Comparison of ENCODE assay signal across 2 fruit fly cellular contexts in the genomic region with DNA sequence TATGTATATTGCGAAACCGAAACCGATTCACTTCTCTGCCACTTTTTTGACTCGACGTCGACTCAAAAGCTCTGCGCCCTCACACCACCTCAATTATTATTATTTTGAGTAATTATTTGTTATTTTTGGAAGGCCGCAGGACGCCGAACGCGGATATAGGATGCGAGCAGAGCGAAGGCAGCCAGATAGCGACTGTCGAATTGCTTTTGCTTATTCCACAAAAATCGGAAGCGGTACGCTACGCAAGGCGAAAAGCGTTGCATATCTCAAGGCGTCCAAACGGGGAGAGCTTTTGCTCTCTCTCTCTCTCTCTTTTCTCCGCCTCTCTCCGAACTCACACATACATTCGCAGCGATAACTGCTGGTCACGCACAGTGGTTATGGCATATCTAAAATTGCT.
TF ChIP-seq lines count a peak whose summit lies in the region.

A gene (minus strand): TSS at position 134 of the 400 bp plus-strand sequence.

- TF ChIP-seq CTCF in whole organism, embryonic (GFP tag; optimal IDR thresholded peaks at IDR 0.05; lab: Kevin White, UChicago) = no peak

TF ChIP-seq in whole organism, embryonic, 481 proteins besides CTCF, POLR2A, EP300 and RAD21 (continues in another document):
- peak; percentile 55 to 63 for TF ChIP-seq Trl (optimal IDR thresholded peaks at IDR 0.05; lab: Kevin White, UChicago)
- TF ChIP-seq Trl (GFP tag; optimal IDR thresholded peaks at IDR 0.05; lab: Kevin White, UChicago) = no peak
- no peak for TF ChIP-seq Awh (GFP tag; IDR thresholded peaks at IDR 0.05; lab: Robert Waterston, UW)
- no peak for TF ChIP-seq Rx (GFP tag; IDR thresholded peaks at IDR 0.05; lab: Robert Waterston, UW)
- no peak for TF ChIP-seq Opbp (GFP tag; IDR thresholded peaks at IDR 0.05; lab: Robert Waterston, UW; ENCODE audit: partially characterized antibody)
- no peak for TF ChIP-seq CG3065 (GFP tag; optimal IDR thresholded peaks at IDR 0.05; lab: Kevin White, UChicago)
- TF ChIP-seq Chrac-16 (GFP tag; optimal IDR thresholded peaks at IDR 0.05; lab: Kevin White, UChicago) = no peak
- TF ChIP-seq Adf1 (GFP tag; IDR thresholded peaks at IDR 0.05; lab: Robert Waterston, UW) = peak; percentile 45; the same call in 1 of the 2 replicates
- no peak for TF ChIP-seq croc (GFP tag; conservative IDR thresholded peaks at IDR 0.05; lab: Robert Waterston, UW)
- no peak for TF ChIP-seq CG11456 (GFP tag; IDR thresholded peaks at IDR 0.05; lab: Robert Waterston, UW)
- no peak for TF ChIP-seq Atf-2 (GFP tag; optimal IDR thresholded peaks at IDR 0.05; lab: Kevin White, UChicago)
- TF ChIP-seq pnt (GFP tag; optimal IDR thresholded peaks at IDR 0.05; lab: Kevin White, UChicago) = no peak
- TF ChIP-seq CG34422 (GFP tag; IDR thresholded peaks at IDR 0.05; lab: Robert Waterston, UW) = 0 out of 3 replicates have a peak, but pooled peaks have one; percentile 19
- TF ChIP-seq Atf3 (GFP tag; optimal IDR thresholded peaks at IDR 0.05; lab: Kevin White, UChicago) = no peak
- no peak for TF ChIP-seq CG9727 (GFP tag; optimal IDR thresholded peaks at IDR 0.05; lab: Kevin White, UChicago)
- no peak for TF ChIP-seq ap (GFP tag; IDR thresholded peaks at IDR 0.05; lab: Robert Waterston, UW)
- no peak for TF ChIP-seq emc (GFP tag; optimal IDR thresholded peaks at IDR 0.05; lab: Kevin White, UChicago)
- peak; percentile 35 for TF ChIP-seq Deaf1 (tag; optimal IDR thresholded peaks at IDR 0.05; lab: Kevin White, UChicago)
- TF ChIP-seq h (optimal IDR thresholded peaks at IDR 0.05; lab: Kevin White, UChicago) = no peak
- TF ChIP-seq Med (GFP tag; lab: Kevin White, UChicago) = peak; percentile 1
- TF ChIP-seq CG17385 (GFP tag; optimal IDR thresholded peaks at IDR 0.05; lab: Kevin White, UChicago) = no peak
- TF ChIP-seq CG8290 (GFP tag; optimal IDR thresholded peaks at IDR 0.05; lab: Kevin White, UChicago) = peak; percentile 71
- TF ChIP-seq CG8290 (tag; optimal IDR thresholded peaks at IDR 0.05; lab: Kevin White, UChicago) = peak in 1 of 2 experiments; percentile 81
- TF ChIP-seq CoRest (tag; optimal IDR thresholded peaks at IDR 0.05; lab: Kevin White, UChicago) = no peak
- TF ChIP-seq CG13894 (tag; optimal IDR thresholded peaks at IDR 0.05; lab: Kevin White, UChicago) = peak; percentile 69
- TF ChIP-seq z (GFP tag; IDR thresholded peaks at IDR 0.05; lab: Robert Waterston, UW) = peak; percentile 73
- no peak for TF ChIP-seq CG2202 (tag; optimal IDR thresholded peaks at IDR 0.05; lab: Kevin White, UChicago)
- no peak for TF ChIP-seq Oli (tag; optimal IDR thresholded peaks at IDR 0.05; lab: Kevin White, UChicago)
- TF ChIP-seq BEAF-32 (GFP tag; optimal IDR thresholded peaks at IDR 0.05; lab: Kevin White, UChicago) = no peak
- no peak for TF ChIP-seq zfh2 (GFP tag; optimal IDR thresholded peaks at IDR 0.05; lab: Kevin White, UChicago)
- TF ChIP-seq Fer1 (GFP tag; optimal IDR thresholded peaks at IDR 0.05; lab: Kevin White, UChicago) = peak; percentile 1
- no peak for TF ChIP-seq Spps (tag; optimal IDR thresholded peaks at IDR 0.05; lab: Kevin White, UChicago)
- no peak for TF ChIP-seq toy (GFP tag; IDR thresholded peaks at IDR 0.05; lab: Robert Waterston, UW)
- no peak for TF ChIP-seq CG5180 (GFP tag; optimal IDR thresholded peaks at IDR 0.05; lab: Kevin White, UChicago)
- no peak for TF ChIP-seq jumu (GFP tag; optimal IDR thresholded peaks at IDR 0.05; lab: Kevin White, UChicago)
- no peak for TF ChIP-seq CG14050 (GFP tag; IDR thresholded peaks at IDR 0.05; lab: Robert Waterston, UW)
- TF ChIP-seq gem (tag; optimal IDR thresholded peaks at IDR 0.05; lab: Kevin White, UChicago) = no peak
- TF ChIP-seq cg (GFP tag; optimal IDR thresholded peaks at IDR 0.05; lab: Kevin White, UChicago) = peak; percentile 39
- TF ChIP-seq CG13123 (GFP tag; optimal IDR thresholded peaks at IDR 0.05; lab: Kevin White, UChicago) = no peak
- no peak for TF ChIP-seq CG31441 (GFP tag; IDR thresholded peaks at IDR 0.05; lab: Robert Waterston, UW)
- no peak for TF ChIP-seq CG10147 (GFP tag; optimal IDR thresholded peaks at IDR 0.05; lab: Kevin White, UChicago)
- no peak for TF ChIP-seq eyg (GFP tag; optimal IDR thresholded peaks at IDR 0.05; lab: Kevin White, UChicago)
- TF ChIP-seq CG2116 (GFP tag; optimal IDR thresholded peaks at IDR 0.05; lab: Kevin White, UChicago) = no peak
- no peak for TF ChIP-seq CG17829 (tag; optimal IDR thresholded peaks at IDR 0.05; lab: Kevin White, UChicago)
- TF ChIP-seq gt (GFP tag; IDR thresholded peaks at IDR 0.05; lab: Robert Waterston, UW) = no peak

TF ChIP-seq in whole organism, pupa, 21 proteins besides CTCF, POLR2A, EP300 and RAD21:
- TF ChIP-seq CG13204 (GFP tag; optimal IDR thresholded peaks at IDR 0.05; lab: Kevin White, UChicago) = peak; percentile 12
- peak; percentile 27; the same call in 1 of the 3 replicates for TF ChIP-seq CG4496 (GFP tag; IDR thresholded peaks at IDR 0.05; lab: Robert Waterston, UW)
- TF ChIP-seq Pif1A (GFP tag; optimal IDR thresholded peaks at IDR 0.05; lab: Kevin White, UChicago) = no peak
